Worm (Caenorhabditis elegans) whole organism, L2 larva: Measurements from ENCODE around the gene clec-42.

Source experiments
- F13H6.1 ChIP-seq: sonication (generic microtip); optimal IDR thresholded peaks from 2 replicates; lab custom pipeline; 2016; ENCODE audit warnings: missing genetic modification characterization, missing compliant biosample characterization
- R02D3.7 ChIP-seq: fragments of 150-350 bp; optimal IDR thresholded peaks from 2 replicates; lab custom pipeline; 2014; ENCODE audit warnings: missing biosample characterization, missing genetic modification characterization
- alr-1 ChIP-seq: fragments of 150-350 bp; optimal IDR thresholded peaks from 2 replicates; lab custom pipeline; 2014; ENCODE audit warnings: missing biosample characterization, missing genetic modification characterization
- aly-2 ChIP-seq: fragments of 150-350 bp; optimal IDR thresholded peaks from 2 replicates; lab custom pipeline; 2014; ENCODE audit warnings: missing biosample characterization, missing genetic modification characterization
- ama-1 ChIP-seq: fragments of 150-350 bp; optimal IDR thresholded peaks from 2 replicates; lab custom pipeline; 2018; ENCODE audit warnings: inconsistent platforms
- blmp-1 ChIP-seq: sonication (generic microtip); optimal IDR thresholded peaks from 2 replicates; lab custom pipeline; 2017; ENCODE audit warnings: missing genetic modification characterization, mild to moderate bottlenecking, missing compliant biosample characterization, antibody characterized with exemption, moderate library complexity; ENCODE audit not compliant: insufficient read depth
- ceh-16 ChIP-seq: fragments of 150-350 bp; optimal IDR thresholded peaks from 2 replicates; lab custom pipeline; 2014; ENCODE audit warnings: missing biosample characterization, missing genetic modification characterization
- ceh-82 ChIP-seq: fragments of 150-350 bp; optimal IDR thresholded peaks from 2 replicates; lab custom pipeline; 2014; ENCODE audit warnings: missing biosample characterization, missing genetic modification characterization
- crh-2 ChIP-seq: sonication (generic microtip); optimal IDR thresholded peaks from 2 replicates; lab custom pipeline; 2017; ENCODE audit warnings: missing biosample characterization, missing genetic modification characterization
- dmd-4 ChIP-seq: sonication (generic microtip); optimal IDR thresholded peaks from 2 replicates; lab custom pipeline; 2017; ENCODE audit warnings: missing biosample characterization, missing genetic modification characterization
- egl-27 ChIP-seq: sonication (generic microtip); optimal IDR thresholded peaks from 3 replicates; lab custom pipeline; 2017; ENCODE audit warnings: missing biosample characterization, missing genetic modification reagents, missing genetic modification characterization
- elt-1 ChIP-seq: fragments of 150-350 bp; optimal IDR thresholded peaks from 2 replicates; lab custom pipeline; 2014; ENCODE audit warnings: missing biosample characterization, missing genetic modification characterization
- fos-1 ChIP-seq: fragments of 150-350 bp; optimal IDR thresholded peaks from 2 replicates; lab custom pipeline; 2014; ENCODE audit warnings: missing biosample characterization, missing genetic modification characterization
- gmeb-1 ChIP-seq: fragments of 150-350 bp; optimal IDR thresholded peaks from 2 replicates; lab custom pipeline; 2014; ENCODE audit warnings: missing biosample characterization, missing genetic modification characterization
- lin-11 ChIP-seq: fragments of 150-350 bp; sonication (generic microtip); optimal IDR thresholded peaks from 2 replicates; lab custom pipeline; 2014; ENCODE audit warnings: missing biosample characterization, missing genetic modification characterization, inconsistent platforms, mixed read lengths
- lin-13 ChIP-seq: fragments of 150-350 bp; optimal IDR thresholded peaks from 2 replicates; lab custom pipeline; 2014; ENCODE audit warnings: missing biosample characterization, missing genetic modification reagents, missing genetic modification characterization
- lin-39 ChIP-seq: fragments of 150-350 bp; optimal IDR thresholded peaks from 2 replicates; lab custom pipeline; 2014; ENCODE audit warnings: missing biosample characterization, missing genetic modification reagents, missing genetic modification characterization
- lsy-2 ChIP-seq, 2 experiments: fragments of 150-350 bp in 1 of 2; sonication (generic microtip) in 1 of 2; optimal IDR thresholded peaks; 2 replicates each; lab custom pipeline; 2014 to 2017; ENCODE audit warnings: missing biosample characterization in 2 of 2, missing genetic modification characterization in 2 of 2
- mbf-1 ChIP-seq: sonication (generic microtip); optimal IDR thresholded peaks from 2 replicates; lab custom pipeline; 2017; ENCODE audit warnings: missing biosample characterization, missing genetic modification characterization
- mdl-1 ChIP-seq, 2 experiments: fragments of 150-350 bp in 1 of 2; sonication (generic microtip) in 1 of 2; optimal IDR thresholded peaks; 2 replicates each; lab custom pipeline; 2017; ENCODE audit warnings: missing biosample characterization in 2 of 2, missing genetic modification characterization in 2 of 2
- nhr-10 ChIP-seq: sonication (generic microtip); optimal IDR thresholded peaks from 2 replicates; lab custom pipeline; 2017; ENCODE audit warnings: missing biosample characterization, missing genetic modification characterization
- nhr-11 ChIP-seq: fragments of 150-350 bp; optimal IDR thresholded peaks from 2 replicates; lab custom pipeline; 2014; ENCODE audit warnings: missing biosample characterization, missing genetic modification characterization
- nhr-129 ChIP-seq: fragments of 150-350 bp; optimal IDR thresholded peaks from 2 replicates; lab custom pipeline; 2014; ENCODE audit warnings: missing biosample characterization, missing genetic modification characterization
- nhr-21 ChIP-seq: fragments of 150-350 bp; optimal IDR thresholded peaks from 2 replicates; lab custom pipeline; 2014; ENCODE audit warnings: missing biosample characterization, missing genetic modification characterization
- nhr-23 ChIP-seq: fragments of 150-350 bp; optimal IDR thresholded peaks from 2 replicates; lab custom pipeline; 2014; ENCODE audit warnings: missing biosample characterization, missing genetic modification reagents, missing genetic modification characterization
- nhr-237 ChIP-seq: fragments of 150-350 bp; optimal IDR thresholded peaks from 2 replicates; lab custom pipeline; 2014; ENCODE audit warnings: missing biosample characterization, missing genetic modification characterization
- nhr-6 ChIP-seq: fragments of 150-350 bp; optimal IDR thresholded peaks from 2 replicates; lab custom pipeline; 2014; ENCODE audit warnings: missing biosample characterization, missing genetic modification characterization
- nhr-77 ChIP-seq: fragments of 150-350 bp; optimal IDR thresholded peaks from 2 replicates; lab custom pipeline; 2014; ENCODE audit warnings: missing biosample characterization, missing genetic modification characterization
- peb-1 ChIP-seq: fragments of 150-350 bp; optimal IDR thresholded peaks from 2 replicates; lab custom pipeline; 2014; ENCODE audit warnings: missing biosample characterization, missing genetic modification characterization
- sem-4 ChIP-seq: fragments of 150-350 bp; optimal IDR thresholded peaks from 2 replicates; lab custom pipeline; 2014; ENCODE audit warnings: missing biosample characterization, missing genetic modification reagents, missing genetic modification characterization
- sma-3 ChIP-seq: sonication (generic microtip); optimal IDR thresholded peaks from 2 replicates; lab custom pipeline; 2016; ENCODE audit warnings: missing genetic modification reagents, missing genetic modification characterization, missing compliant biosample characterization
- snpc-4 ChIP-seq: fragments of 150-350 bp; optimal IDR thresholded peaks from 2 replicates; lab custom pipeline; 2014; ENCODE audit warnings: missing biosample characterization, missing genetic modification characterization
- unc-39 ChIP-seq: fragments of 150-350 bp; optimal IDR thresholded peaks from 2 replicates; lab custom pipeline; 2014; ENCODE audit warnings: missing biosample characterization, missing genetic modification characterization
- unc-55 ChIP-seq: fragments of 150-350 bp; sonication (generic microtip); optimal IDR thresholded peaks from 3 replicates; lab custom pipeline; 2014; ENCODE audit warnings: missing biosample characterization, missing genetic modification reagents, missing genetic modification characterization
- unc-62 ChIP-seq: fragments of 150-350 bp; optimal IDR thresholded peaks from 2 replicates; lab custom pipeline; 2014; ENCODE audit warnings: missing biosample characterization, missing genetic modification reagents, missing genetic modification characterization
- zag-1 ChIP-seq: fragments of 150-350 bp; optimal IDR thresholded peaks from 2 replicates; lab custom pipeline; 2014; ENCODE audit warnings: missing biosample characterization, missing genetic modification characterization
- ztf-1 ChIP-seq: fragments of 200-800 bp; sonication (Bioruptor generic); conservative IDR thresholded peaks from 2 replicates; pipeline ENCODE4 v1.3.6; 2022; ENCODE audit warnings: missing genetic modification characterization, missing compliant biosample characterization
- ztf-11 ChIP-seq: sonication (generic microtip); optimal IDR thresholded peaks from 2 replicates; lab custom pipeline; 2017; ENCODE audit warnings: missing biosample characterization, missing genetic modification characterization
- ztf-4 ChIP-seq: fragments of 150-350 bp; optimal IDR thresholded peaks from 2 replicates; lab custom pipeline; 2014; ENCODE audit warnings: missing biosample characterization, missing genetic modification characterization

The clec-42 gene

DNA sequence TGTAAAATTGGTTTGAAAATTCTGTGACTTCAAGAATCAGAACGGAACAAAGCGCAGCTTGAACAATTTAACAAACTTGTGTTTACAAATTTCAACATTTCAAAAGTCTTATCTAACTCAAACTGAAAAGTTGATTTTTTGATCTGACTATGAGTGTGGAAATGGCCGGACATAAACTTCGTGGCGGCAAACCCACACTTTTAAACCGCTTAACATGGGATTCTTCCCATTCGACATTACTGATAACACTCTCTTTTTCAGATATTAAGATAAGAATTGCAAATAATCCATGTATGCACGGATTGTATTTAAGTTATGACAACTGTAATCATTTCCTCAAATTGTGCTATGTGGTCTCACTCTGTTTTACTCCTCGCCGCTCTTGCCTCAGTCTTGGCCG lies at the start of gene clec-42:
Gene clec-42, plus strand, starts transcription at position 285 of the 400 bp plus-strand sequence.
- TF ChIP-seq nhr-10 (tag; lab: Kevin White, UChicago), result no peak
- TF ChIP-seq lin-11 (tag; lab: Kevin White, UChicago), result no peak
- no peak for TF ChIP-seq alr-1 (tag; lab: Kevin White, UChicago)
- no peak for TF ChIP-seq nhr-237 (tag; lab: Kevin White, UChicago)
- TF ChIP-seq crh-2 (tag; lab: Kevin White, UChicago), result no peak
- TF ChIP-seq aly-2, result no peak
- TF ChIP-seq ztf-1 (GFP tag; lab: Robert Waterston, UW), result no peak
- no peak for TF ChIP-seq mdl-1 (tag; optimal IDR thresholded peaks at IDR 0.05; lab: Kevin White, UChicago)
- no peak for TF ChIP-seq sma-3
- TF ChIP-seq snpc-4, result no peak
- TF ChIP-seq dmd-4, result no peak
- no peak for TF ChIP-seq elt-1 (tag; lab: Kevin White, UChicago)
- no peak for TF ChIP-seq nhr-77 (tag; lab: Kevin White, UChicago)
- TF ChIP-seq R02D3.7 (tag; lab: Kevin White, UChicago), result no peak
- no peak for TF ChIP-seq unc-39
- TF ChIP-seq nhr-23 (tag; lab: Kevin White, UChicago), result no peak
- TF ChIP-seq nhr-6 (tag; lab: Kevin White, UChicago), result no peak
- TF ChIP-seq nhr-11 (tag; lab: Kevin White, UChicago), result no peak

DNA sequence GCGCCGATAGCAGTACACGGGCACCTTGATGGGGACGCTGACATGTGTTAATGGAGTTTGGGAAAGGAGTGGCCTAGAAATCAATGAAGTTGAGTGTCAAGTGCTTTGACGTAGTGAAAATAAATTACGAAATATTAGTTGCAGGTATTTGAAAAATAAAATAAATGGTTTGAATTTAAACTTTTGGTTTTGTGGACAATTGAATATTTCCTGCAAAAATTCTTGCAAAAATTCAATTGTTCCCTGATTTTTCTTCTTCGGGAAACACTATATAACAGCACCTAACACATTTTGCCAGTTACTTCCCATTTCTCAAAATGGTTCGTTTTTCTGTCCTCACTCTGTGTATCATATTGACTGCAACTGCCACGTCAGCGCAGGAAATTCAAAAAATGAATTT lies 48.7 kb upstream of the clec-42 start, which contains the start of gene Y37H2A.13:
Gene Y37H2A.13, plus strand, starts transcription at position 301 of the 400 bp plus-strand sequence.
- no peak for TF ChIP-seq F13H6.1 (tag; lab: Kevin White, UChicago)
- no peak for TF ChIP-seq fos-1 (tag; lab: Kevin White, UChicago)
- TF ChIP-seq nhr-237 (tag; lab: Kevin White, UChicago), result no peak
- TF ChIP-seq lsy-2 (tag; optimal IDR thresholded peaks at IDR 0.05; lab: Kevin White, UChicago), result no peak
- TF ChIP-seq lin-13, result no peak
- TF ChIP-seq unc-39, result no peak
- TF ChIP-seq lin-39 (tag; lab: Kevin White, UChicago), result no peak
- TF ChIP-seq gmeb-1, result no peak
- TF ChIP-seq snpc-4, result no peak
- TF ChIP-seq egl-27, result no peak
- TF ChIP-seq sma-3, result no peak
- TF ChIP-seq ztf-4 (tag; lab: Kevin White, UChicago), result no peak
- no peak for TF ChIP-seq sem-4 (tag; lab: Kevin White, UChicago)
- TF ChIP-seq nhr-129 (tag; lab: Kevin White, UChicago), result no peak
- TF ChIP-seq nhr-23 (tag; lab: Kevin White, UChicago), result no peak
- TF ChIP-seq ceh-82 (tag; lab: Kevin White, UChicago), result no peak
- no peak for TF ChIP-seq nhr-6 (tag; lab: Kevin White, UChicago)
- TF ChIP-seq ama-1 (lab: Kevin White, UChicago), result no peak
- TF ChIP-seq nhr-10 (tag; lab: Kevin White, UChicago), result no peak
- TF ChIP-seq mbf-1 (tag; lab: Kevin White, UChicago), result no peak

DNA sequence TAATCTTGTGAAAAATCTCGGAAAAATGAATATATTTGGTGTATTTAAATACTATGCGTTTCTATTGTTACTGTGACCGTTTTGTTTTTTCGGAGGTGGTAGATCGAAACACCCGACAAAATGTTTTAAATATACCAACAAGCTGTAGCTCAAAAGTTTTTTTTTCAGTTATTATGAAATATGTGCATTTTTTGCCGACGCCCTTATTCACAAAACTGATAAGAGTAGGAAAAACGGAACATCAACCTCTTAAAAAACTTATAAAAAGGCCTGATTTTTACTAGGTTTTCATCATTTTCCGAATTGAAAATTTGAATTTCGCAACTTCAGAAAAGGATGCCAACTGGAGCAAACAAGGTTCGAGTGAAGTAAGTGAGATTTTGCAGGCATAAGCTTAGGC lies 47.8 kb upstream of the clec-42 start, which contains the start of gene Y37H2A.14:
Gene Y37H2A.14, plus strand, starts transcription at position 301 of the 400 bp plus-strand sequence.
- no peak for TF ChIP-seq peb-1 (tag; lab: Kevin White, UChicago)
- no peak for TF ChIP-seq nhr-21 (tag; lab: Kevin White, UChicago)
- no peak for TF ChIP-seq unc-62 (GFP tag; lab: Kevin White, UChicago)
- no peak for TF ChIP-seq zag-1 (tag; lab: Kevin White, UChicago)
- TF ChIP-seq ceh-16 (tag; lab: Kevin White, UChicago), result no peak
- TF ChIP-seq ztf-11, result no peak
- TF ChIP-seq ztf-1 (GFP tag; lab: Robert Waterston, UW), result no peak

DNA sequence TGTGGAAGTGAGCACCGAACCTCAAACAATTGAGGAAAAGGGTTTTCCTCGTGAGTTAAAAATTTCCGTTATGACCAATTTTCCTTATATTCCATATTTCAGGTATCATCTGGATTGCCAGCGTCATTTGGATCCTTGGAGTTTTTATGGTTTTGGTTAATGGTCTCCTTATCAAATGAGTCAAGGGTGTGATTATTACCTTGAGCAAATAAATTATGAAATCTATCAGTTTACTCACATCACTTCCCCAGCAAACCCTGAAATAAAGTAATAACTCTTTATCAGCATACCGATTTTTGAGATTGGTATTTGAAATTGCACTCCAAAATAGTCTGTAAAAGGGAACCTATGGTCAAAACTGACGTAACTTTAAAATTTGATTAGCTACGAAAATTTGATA lies 46.8 kb upstream of the clec-42 start:
- TF ChIP-seq ceh-82 (tag; lab: Kevin White, UChicago) (no peak), unc-55 (GFP tag; lab: Kevin White, UChicago) (no peak), blmp-1 (tag; lab: Kevin White, UChicago) (no peak)
